Fruit fly (Drosophila melanogaster) ovary, adult (tissue): Measurements from ENCODE around the gene Mlc-c.

Source experiments
- CG17801 ChIP-seq: fragments of 200-800 bp; optimal IDR thresholded peaks from 2 replicates; lab custom pipeline; 2019; ENCODE audit warnings: missing biosample characterization, mild to moderate bottlenecking, missing genetic modification characterization, moderate library complexity; ENCODE audit not compliant: partially characterized antibody

The Mlc-c gene

DNA sequence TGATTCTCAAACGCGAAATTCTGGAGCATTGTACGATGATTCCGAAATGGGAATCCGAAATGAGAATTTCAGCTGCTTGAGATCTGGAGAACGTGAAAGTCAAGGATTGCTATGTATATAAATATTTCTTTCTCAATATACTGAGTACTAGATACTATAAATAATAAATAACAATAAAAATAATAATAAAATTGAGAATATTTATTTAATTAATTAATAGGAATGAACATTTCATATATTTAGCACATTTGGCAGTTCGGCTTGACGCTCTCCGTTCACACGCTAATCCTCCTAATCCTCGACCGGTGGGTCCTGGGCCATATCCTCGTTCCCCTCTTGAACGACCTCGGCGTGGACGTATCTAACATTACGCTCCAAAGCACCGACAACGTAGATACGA lies 8.0 kb downstream of the Mlc-c start, which contains the start of gene CG34435:
CG34435 (minus strand) TSS at position 101 of the 400 bp plus-strand sequence.
- TF ChIP-seq CG17801 (GFP tag; lab: Kevin White, UChicago): no peak

DNA sequence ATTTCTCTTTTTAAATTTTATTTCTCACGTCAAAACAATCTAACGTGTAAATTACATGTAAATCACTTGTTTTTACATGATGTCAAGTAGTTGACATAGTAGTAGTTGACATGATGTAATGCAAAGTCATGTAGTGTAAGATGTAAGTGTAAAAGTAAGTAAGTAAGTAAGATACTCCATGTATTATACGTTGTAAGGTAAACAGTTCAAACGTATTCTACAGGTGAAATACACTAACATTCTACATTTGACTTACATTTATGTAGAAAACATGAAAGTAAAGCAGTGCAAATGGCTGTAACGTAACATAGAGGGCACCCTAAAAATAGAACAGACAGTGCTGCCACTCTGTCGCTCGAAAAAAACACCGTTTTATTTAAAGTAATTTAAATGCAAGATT lies 9.4 kb downstream of the Mlc-c start:
- no peak for TF ChIP-seq CG17801 (GFP tag; lab: Kevin White, UChicago)

DNA sequence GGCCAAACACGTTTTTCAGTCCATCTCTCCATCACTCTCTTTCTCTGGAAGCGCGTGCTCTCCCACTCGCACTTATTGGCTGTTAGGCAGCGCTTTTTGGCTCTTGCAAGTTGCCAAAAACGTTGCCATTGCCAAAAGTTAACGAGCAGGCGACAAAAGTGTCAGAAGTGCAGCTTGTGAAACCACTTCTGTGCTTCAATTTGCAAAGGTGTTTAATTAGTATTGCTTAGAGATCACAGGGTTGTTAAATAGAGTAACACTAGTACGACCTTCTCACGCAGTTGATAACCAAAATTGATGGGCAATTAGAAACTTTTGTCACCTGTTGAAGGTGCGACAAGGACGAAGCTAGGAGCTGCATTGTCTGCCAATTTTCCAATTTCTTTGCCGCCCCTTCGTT lies 13.9 kb downstream of the Mlc-c start:
- TF ChIP-seq CG17801 (GFP tag; lab: Kevin White, UChicago): no peak

DNA sequence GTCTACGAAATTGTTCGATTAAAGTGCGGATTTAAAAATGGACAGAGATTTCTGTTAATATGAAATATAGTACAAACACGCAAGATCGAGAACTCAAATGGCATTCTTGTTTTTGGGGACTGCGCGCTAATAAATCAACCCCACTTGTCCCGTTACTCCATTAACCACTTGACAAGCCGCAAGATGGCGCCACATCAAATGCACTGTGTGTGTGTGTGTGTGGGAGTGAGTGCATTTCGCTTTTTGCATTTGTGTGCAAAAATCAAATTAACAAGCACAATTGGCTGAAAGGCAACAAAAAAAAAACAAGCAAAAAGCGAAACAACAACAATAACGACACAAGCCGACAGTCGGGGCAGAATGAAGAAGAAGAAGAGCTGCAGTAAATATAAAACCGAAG lies 14.7 kb downstream of the Mlc-c start:
- TF ChIP-seq CG17801 (GFP tag; lab: Kevin White, UChicago): no peak

DNA sequence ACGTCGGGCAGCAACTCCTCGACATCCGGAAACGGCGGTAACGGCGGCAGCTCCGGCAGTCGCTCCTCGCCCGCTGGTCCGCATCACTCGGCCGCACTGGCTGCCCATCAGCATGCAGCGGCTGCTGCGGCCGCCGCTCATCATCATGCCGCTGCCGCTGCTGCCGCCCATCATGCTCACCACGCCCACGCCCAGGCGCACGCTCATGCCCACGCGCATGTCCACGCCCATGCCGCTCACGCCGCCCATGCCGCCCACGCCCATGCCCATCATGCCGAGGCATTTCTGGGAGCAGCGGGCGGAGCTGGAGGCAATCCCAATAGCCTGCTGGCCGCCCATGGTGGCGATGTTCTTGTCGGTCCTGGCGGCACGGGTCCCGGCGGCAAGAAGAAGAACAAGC lies 16.0 kb downstream of the Mlc-c start:
- no peak for TF ChIP-seq CG17801 (GFP tag; lab: Kevin White, UChicago)

DNA sequence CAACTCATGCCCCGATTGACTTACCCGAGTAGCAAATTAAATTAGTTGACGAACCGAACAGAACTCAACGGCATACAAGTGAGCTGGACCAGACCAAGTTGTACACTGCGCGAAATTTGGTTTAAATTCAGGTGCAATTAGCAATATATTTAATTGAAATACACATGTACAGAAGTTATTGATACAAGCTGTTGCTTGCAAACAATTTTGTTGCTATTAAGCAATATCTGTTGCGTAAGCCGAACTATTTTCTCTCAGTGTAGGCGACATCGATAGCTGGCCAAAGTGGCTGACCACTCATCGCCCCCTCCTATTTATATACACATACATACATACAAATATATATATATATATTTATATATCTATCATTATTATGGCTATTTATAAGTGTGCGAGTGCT lies 18.2 kb downstream of the Mlc-c start:
- no peak for TF ChIP-seq CG17801 (GFP tag; lab: Kevin White, UChicago)

DNA sequence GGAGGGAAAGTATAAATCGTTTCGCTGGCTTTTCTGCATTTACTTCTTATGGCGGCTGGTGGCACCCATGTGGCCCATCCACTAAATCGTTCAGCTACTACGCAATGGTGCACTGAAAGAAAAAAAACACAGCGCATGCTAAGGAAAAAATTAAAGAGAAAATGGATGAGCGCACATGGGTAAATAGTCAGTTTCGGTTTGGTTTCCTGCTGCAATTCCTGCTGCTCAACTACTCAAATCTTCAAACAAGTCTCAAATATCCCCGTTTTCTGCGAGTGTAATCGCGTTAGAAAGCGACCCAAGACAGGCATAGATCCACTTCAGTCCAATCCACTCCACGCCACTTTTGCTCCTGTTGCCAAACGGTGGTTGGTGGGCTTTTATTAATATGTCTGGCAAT lies 19.3 kb downstream of the Mlc-c start:
- no peak for TF ChIP-seq CG17801 (GFP tag; lab: Kevin White, UChicago)

DNA sequence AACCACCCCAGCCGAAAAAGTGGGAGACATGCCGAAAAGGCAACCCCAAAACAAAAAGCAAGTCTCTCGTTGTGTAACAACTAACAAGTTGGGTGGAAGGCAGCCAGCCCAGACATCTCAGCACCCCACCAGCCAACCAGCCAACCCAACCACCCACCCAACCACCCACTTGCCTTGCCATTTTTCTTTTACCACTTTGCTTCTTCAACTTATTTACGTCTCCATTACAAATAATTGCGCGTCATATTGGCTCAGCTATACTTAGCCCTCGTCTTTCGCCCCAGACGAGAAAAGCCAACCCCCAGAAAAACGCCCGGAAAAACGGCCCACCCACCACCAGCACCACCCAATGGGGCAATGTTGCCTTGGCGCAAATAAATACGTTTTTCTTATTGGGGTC lies 20.0 kb downstream of the Mlc-c start:
- TF ChIP-seq CG17801 (GFP tag; lab: Kevin White, UChicago): no peak

DNA sequence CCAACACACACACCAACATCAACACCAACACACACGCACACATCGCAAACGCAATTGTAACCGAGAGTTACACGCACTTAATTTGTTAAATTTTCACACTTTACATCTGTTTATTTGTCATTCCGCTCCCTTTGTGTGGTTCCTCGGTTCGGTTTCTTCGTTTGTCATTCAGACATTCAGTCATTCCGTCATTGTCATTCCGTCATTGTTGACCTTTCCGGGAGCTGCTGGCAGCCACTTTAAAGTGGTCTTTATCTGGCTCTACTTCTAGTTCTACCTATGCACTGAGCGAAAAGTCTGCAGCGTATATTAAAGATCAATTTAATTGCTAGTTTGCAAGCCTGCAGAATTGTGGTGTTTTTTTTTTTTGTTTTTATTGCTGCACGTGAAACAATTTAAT lies 25.8 kb downstream of the Mlc-c start:
- TF ChIP-seq CG17801 (GFP tag; lab: Kevin White, UChicago): no peak

DNA sequence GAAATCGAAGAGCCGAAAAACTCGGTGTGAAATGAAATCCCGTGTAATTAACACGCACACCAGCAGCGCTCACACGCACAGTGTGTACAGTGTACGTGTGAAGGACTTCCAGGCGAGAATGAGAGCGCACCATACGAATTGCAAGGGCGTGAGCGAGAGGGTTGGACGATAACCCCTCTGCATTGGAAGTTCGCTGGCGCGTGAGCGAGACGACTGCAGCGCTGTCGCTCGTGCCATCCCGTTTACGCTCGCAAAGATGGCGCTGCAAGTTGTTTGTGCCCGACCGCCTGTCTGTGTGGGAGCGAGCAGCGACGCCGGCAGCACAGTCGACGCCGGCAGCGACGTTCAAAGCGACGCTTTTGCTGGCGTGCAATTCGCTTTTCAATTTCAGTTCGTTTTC lies 28.5 kb downstream of the Mlc-c start, which contains the start of gene Vsx1:
Vsx1 (plus strand) TSS at position 388 of the 400 bp plus-strand sequence.
- no peak for TF ChIP-seq CG17801 (GFP tag; lab: Kevin White, UChicago)

DNA sequence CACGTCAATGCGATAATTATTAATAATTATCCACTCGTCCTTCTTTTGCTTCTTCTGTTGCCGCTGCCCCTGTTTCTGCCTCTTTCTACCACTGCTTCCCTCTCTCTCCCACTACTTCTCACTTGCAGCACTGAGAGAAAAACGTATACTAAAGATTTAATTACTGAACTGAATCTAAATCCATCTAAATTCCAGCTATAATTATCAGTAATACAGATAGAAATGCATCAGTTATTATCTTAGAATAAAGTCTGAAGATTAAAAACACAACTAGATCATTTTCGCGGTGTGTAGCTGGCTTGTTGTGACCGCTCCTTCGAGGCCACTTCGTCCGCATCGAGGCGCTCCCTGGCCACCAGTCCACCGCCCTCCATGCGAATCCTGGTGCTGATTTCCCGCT lies 32.3 kb downstream of the Mlc-c start:
- no peak for TF ChIP-seq CG17801 (GFP tag; lab: Kevin White, UChicago)

DNA sequence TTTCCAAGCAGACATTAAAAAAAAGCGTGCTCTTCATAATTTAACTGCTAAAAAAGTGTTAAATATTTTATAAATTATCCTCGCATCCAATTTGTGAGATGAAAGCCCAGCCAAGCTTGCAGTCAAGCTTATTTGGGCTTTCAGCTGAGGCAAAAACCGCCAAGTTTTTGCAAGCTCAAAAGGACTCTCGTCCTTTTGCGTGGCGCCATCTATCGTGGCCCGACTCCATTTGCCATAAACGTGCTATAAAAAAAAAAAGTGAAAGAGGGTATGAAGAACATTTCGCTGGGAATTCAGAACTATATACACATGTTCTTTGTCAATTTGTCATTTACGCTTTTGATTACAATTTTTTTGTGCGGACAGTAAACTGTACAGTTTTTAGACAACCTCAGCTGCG lies 33.9 kb downstream of the Mlc-c start:
- TF ChIP-seq CG17801 (GFP tag; lab: Kevin White, UChicago): no peak

DNA sequence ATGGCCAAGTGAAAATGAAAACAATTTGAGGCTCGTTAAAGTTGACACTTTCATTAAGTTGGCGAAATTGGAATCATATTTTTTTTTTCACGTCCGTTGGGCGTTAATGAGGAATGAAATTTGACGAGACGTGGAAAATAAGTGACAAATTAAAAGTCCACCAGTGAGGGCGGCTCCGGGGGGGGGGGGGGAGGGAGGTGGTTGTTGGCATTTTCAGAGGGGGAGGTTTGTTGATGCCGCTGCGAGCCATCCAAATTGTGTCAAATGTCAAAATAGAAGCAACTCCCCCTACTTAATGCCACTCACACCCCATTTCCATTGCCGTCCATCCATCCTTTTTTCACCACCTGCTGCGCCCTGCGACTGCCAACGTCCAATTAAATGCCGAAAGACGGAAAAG lies 35.3 kb downstream of the Mlc-c start:
- TF ChIP-seq CG17801 (GFP tag; lab: Kevin White, UChicago): no peak

DNA sequence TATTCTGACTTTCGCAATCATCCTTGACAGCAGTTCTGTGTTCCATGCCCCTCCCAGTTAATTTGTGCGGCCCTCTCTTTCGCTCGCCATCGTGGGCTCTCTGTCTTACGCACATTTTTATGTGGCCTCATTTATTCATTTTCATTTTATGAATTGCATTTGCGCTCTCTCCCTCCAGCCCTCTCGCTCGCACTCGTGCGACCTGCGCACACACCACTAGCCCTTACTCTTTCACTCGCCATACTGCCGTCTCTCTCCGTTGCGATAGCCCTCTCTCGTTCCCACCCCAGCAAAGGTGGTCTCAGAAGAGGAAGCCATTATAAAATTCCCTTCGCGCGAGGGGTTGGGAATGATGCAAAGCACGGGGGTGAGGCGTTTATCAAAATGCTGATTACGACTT lies 42.9 kb downstream of the Mlc-c start:
- TF ChIP-seq CG17801 (GFP tag; lab: Kevin White, UChicago): no peak
